Fruit fly (Drosophila melanogaster) whole organism: ENCODE data around the gene Mec2.

Experiments used
- CG8478 ChIP-seq: fragments of >200 bp; optimal IDR thresholded peaks from 2 replicates; lab custom pipeline; 2018; ENCODE audit warnings: inconsistent platforms
- pan ChIP-seq: fragments of >200 bp; optimal IDR thresholded peaks from 2 replicates; lab custom pipeline; 2017
- usp ChIP-seq: fragments of >200 bp; optimal IDR thresholded peaks from 2 replicates; lab custom pipeline; 2017; ENCODE audit warnings: missing biosample characterization, missing genetic modification characterization, mixed read lengths

dm6 chrX:19191597-19191996 lies 3.8 kb downstream of the Mec2 start:
- TF ChIP-seq CG8478 (lab: Kevin White, UChicago) = no peak
- no peak for TF ChIP-seq pan (lab: Kevin White, UChicago)
- TF ChIP-seq usp (GFP tag; lab: Kevin White, UChicago) = no peak
